Fruit fly (Drosophila melanogaster): ENCODE measurements around the gene ppk5.

Gene ppk5

DNA sequence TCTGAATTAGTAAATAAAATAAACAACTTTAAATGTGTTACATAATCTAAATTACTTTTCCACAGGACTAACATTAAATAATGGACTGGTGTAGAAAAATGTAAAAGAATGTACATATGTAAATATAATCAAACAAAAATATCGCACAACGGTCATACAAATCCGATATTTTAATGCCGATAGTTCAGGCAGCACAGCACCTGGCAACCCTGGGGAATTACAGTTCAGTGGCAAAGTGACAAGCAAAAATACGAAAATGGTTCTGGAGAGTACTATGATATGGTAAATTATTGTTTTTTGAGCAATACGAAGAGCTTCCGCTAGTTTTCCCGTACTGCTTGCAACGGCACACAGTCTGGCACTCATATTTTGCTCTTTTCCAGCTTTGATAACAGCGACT lies 2.4 kb downstream of the ppk5 start, which contains the start of gene Rpn10 (continued):
- TF ChIP-seq ham (GFP tag; IDR thresholded peaks at IDR 0.05) (no peak), E2f2 (GFP tag; IDR thresholded peaks at IDR 0.05) (peak; percentile 58), gfzf (GFP tag; optimal IDR thresholded peaks at IDR 0.05) (peak; percentile 71), lilli (GFP tag; optimal IDR thresholded peaks at IDR 0.05) (peak; percentile 42), CG17361 (GFP tag; IDR thresholded peaks at IDR 0.05) (peak; percentile 47; the same call in 1 of the 3 replicates), NK7.1 (GFP tag; optimal IDR thresholded peaks at IDR 0.05) (no peak), CG30403 (GFP tag; optimal IDR thresholded peaks at IDR 0.05) (peak; percentile 33), CG13123 (GFP tag; optimal IDR thresholded peaks at IDR 0.05) (no peak), mam (GFP tag; optimal IDR thresholded peaks at IDR 0.05) (peak; percentile 38), CoRest (tag; optimal IDR thresholded peaks at IDR 0.05) (peak; percentile 67), CG2120 (GFP tag; optimal IDR thresholded peaks at IDR 0.05) (peak; percentile 54), CG3838 (GFP tag; optimal IDR thresholded peaks at IDR 0.05) (no peak), tgo (GFP tag; IDR thresholded peaks at IDR 0.05) (no peak), az2 (GFP tag; optimal IDR thresholded peaks at IDR 0.05) (peak; percentile 6), yki (optimal IDR thresholded peaks at IDR 0.05) (no peak), CG8388 (GFP tag; optimal IDR thresholded peaks at IDR 0.05) (peak; percentile 40), zf30C (GFP tag; optimal IDR thresholded peaks at IDR 0.05) (peak; percentile 78), CG12659 (GFP tag; optimal IDR thresholded peaks at IDR 0.05) (peak; percentile 83), CG13287 (GFP tag; IDR thresholded peaks at IDR 0.05; ENCODE audit: partially characterized antibody) (peak; percentile 98), trem (tag; optimal IDR thresholded peaks at IDR 0.05) (peak; percentile 86), lola (GFP tag; optimal IDR thresholded peaks at IDR 0.05) (peak in 1 of 3 experiments; percentile 13), Blimp-1 (GFP tag; optimal IDR thresholded peaks at IDR 0.05) (no peak), sr (GFP tag; IDR thresholded peaks at IDR 0.05) (no peak), amos (GFP tag; IDR thresholded peaks at IDR 0.05; ENCODE audit: partially characterized antibody) (peak; percentile 99), Chrac-16 (GFP tag; optimal IDR thresholded peaks at IDR 0.05) (peak; percentile 49), CG15514 (GFP tag; optimal IDR thresholded peaks at IDR 0.05) (peak; percentile 80), Dbx (GFP tag; IDR thresholded peaks at IDR 0.05) (peak; percentile 76), CG3407 (GFP tag; optimal IDR thresholded peaks at IDR 0.05) (no peak), CG34224 (GFP tag; IDR thresholded peaks at IDR 0.05; ENCODE audit: partially characterized antibody) (peak; percentile 98), inv (GFP tag; IDR thresholded peaks at IDR 0.05; ENCODE audit: partially characterized antibody) (peak; percentile 97), nmo (GFP tag; optimal IDR thresholded peaks at IDR 0.05) (peak; percentile 72), Hmr (GFP tag; optimal IDR thresholded peaks at IDR 0.05) (no peak), CG10267 (tag; optimal IDR thresholded peaks at IDR 0.05) (peak; percentile 58), zen2 (GFP tag; IDR thresholded peaks at IDR 0.05; ENCODE audit: partially characterized antibody) (peak; percentile 96), mld (GFP tag; IDR thresholded peaks at IDR 0.05; ENCODE audit: partially characterized antibody) (peak; percentile 93), CG8944 (GFP tag; optimal IDR thresholded peaks at IDR 0.05) (peak; percentile 5), Myb (GFP tag; optimal IDR thresholded peaks at IDR 0.05) (peak; percentile 82), sna (GFP tag; IDR thresholded peaks at IDR 0.05; ENCODE audit: partially characterized antibody) (peak; percentile 94), twi (tag; optimal IDR thresholded peaks at IDR 0.05) (peak; percentile 24), nerfin-2 (GFP tag; IDR thresholded peaks at IDR 0.05; ENCODE audit: partially characterized antibody) (peak; percentile 90), CG34376 (GFP tag; optimal IDR thresholded peaks at IDR 0.05) (no peak), CG30431 (GFP tag; optimal IDR thresholded peaks at IDR 0.05) (no peak), HmgD (GFP tag; optimal IDR thresholded peaks at IDR 0.05) (peak; percentile 46), chinmo (GFP tag; IDR thresholded peaks at IDR 0.05; ENCODE audit: partially characterized antibody) (peak; percentile 94), Dp (GFP tag; optimal IDR thresholded peaks at IDR 0.05) (peak; percentile 59), GATAe (GFP tag; conservative IDR thresholded peaks at IDR 0.05) (no peak), p53 (GFP tag; optimal IDR thresholded peaks at IDR 0.05) (peak; percentile 31), CG12391 (tag; optimal IDR thresholded peaks at IDR 0.05) (peak; percentile 57), NC2α (GFP tag; optimal IDR thresholded peaks at IDR 0.05) (peak; percentile 17), nom (GFP tag; optimal IDR thresholded peaks at IDR 0.05) (peak; percentile 8)

Data from whole organism, embryonic.